Worm (Caenorhabditis elegans) whole organism, young adult: ENCODE results near the gene ilc-17.1.

Source experiments
- B0035.1 ChIP-seq: sonication (generic microtip); optimal IDR thresholded peaks from 2 replicates; lab custom pipeline; 2016; ENCODE audit warnings: missing genetic modification characterization, mild to moderate bottlenecking, missing compliant biosample characterization, missing genotype, missing genetic modification reagents
- B0336.3 ChIP-seq: fragments of 200-800 bp; sonication (Bioruptor generic); IDR thresholded peaks from 2 replicates; pipeline ENCODE4 v1.3.6; 2022; ENCODE audit warnings: missing genetic modification characterization, missing compliant biosample characterization
- F22D6.2 ChIP-seq: sonication (generic microtip); optimal IDR thresholded peaks from 2 replicates; lab custom pipeline; 2016; ENCODE audit warnings: mild to moderate bottlenecking, missing genetic modification characterization, missing compliant biosample characterization
- F55B11.4 ChIP-seq: sonication (generic microtip); optimal IDR thresholded peaks from 2 replicates; lab custom pipeline; 2016; ENCODE audit warnings: missing compliant biosample characterization, missing genetic modification characterization, borderline replicate concordance; ENCODE audit not compliant: insufficient read depth
- F57C9.4 ChIP-seq: sonication (generic microtip); optimal IDR thresholded peaks from 2 replicates; lab custom pipeline; 2017; ENCODE audit warnings: mild to moderate bottlenecking, missing genetic modification characterization, missing compliant biosample characterization
- K11D2.4 ChIP-seq: fragments of 200-800 bp; sonication (Bioruptor generic); IDR thresholded peaks from 2 replicates; pipeline ENCODE4 v1.3.6; 2022; ENCODE audit warnings: missing genetic modification reagents, missing genetic modification characterization, missing compliant biosample characterization
- T07F8.4 ChIP-seq: sonication (generic microtip); optimal IDR thresholded peaks from 2 replicates; lab custom pipeline; 2016; ENCODE audit warnings: mild to moderate bottlenecking, missing genetic modification characterization, moderate library complexity, missing compliant biosample characterization
- akir-1 ChIP-seq: fragments of 200-800 bp; sonication (Bioruptor generic); optimal IDR thresholded peaks from 2 replicates; lab custom pipeline; 2018; ENCODE audit warnings: mild to moderate bottlenecking, missing genetic modification characterization, moderate library complexity, missing compliant biosample characterization
- ama-1 ChIP-seq, 3 experiments: fragments of 150-350 bp in 1 of 3; sonication (generic microtip) in 2 of 3; optimal IDR thresholded peaks; 2 replicates each; lab custom pipeline; 2014 to 2018; ENCODE audit warnings: missing biosample characterization in 2 of 3, missing genetic modification characterization in 2 of 3, missing genetic modification reagents in 2 of 3
- aptf-2 ChIP-seq: fragments of 200-800 bp; sonication (Bioruptor generic); conservative IDR thresholded peaks from 2 replicates; pipeline ENCODE4 v1.3.6; 2022; ENCODE audit warnings: missing genetic modification reagents, missing genetic modification characterization, missing compliant biosample characterization
- aptf-3 ChIP-seq: fragments of 200-800 bp; sonication (Bioruptor generic); IDR thresholded peaks from 2 replicates; pipeline ENCODE4 v1.3.6; 2022; ENCODE audit warnings: missing genetic modification characterization, missing compliant biosample characterization
- bed-1 ChIP-seq: fragments of 200-800 bp; sonication (Bioruptor generic); IDR thresholded peaks from 2 replicates; pipeline ENCODE4 v1.3.6; 2022; ENCODE audit warnings: missing genetic modification reagents, missing genetic modification characterization, missing compliant biosample characterization
- bed-2 ChIP-seq: fragments of 200-800 bp; sonication (Bioruptor generic); IDR thresholded peaks from 2 replicates; pipeline ENCODE4 v1.3.6; 2022; ENCODE audit warnings: missing genetic modification reagents, missing genetic modification characterization, missing compliant biosample characterization
- chd-7 ChIP-seq: sonication (generic microtip); optimal IDR thresholded peaks from 2 replicates; lab custom pipeline; 2016; ENCODE audit warnings: mild to moderate bottlenecking, missing genetic modification characterization, moderate library complexity, missing compliant biosample characterization
- egl-44 ChIP-seq: fragments of 200-800 bp; sonication (Bioruptor generic); IDR thresholded peaks from 2 replicates; pipeline ENCODE4 v1.3.6; 2022; ENCODE audit warnings: missing genetic modification reagents, missing genetic modification characterization, missing compliant biosample characterization
- hlh-26 ChIP-seq: fragments of 200-800 bp; sonication (Bioruptor generic); conservative IDR thresholded peaks from 2 replicates; pipeline ENCODE4 v1.3.6; 2022; ENCODE audit warnings: missing genetic modification reagents, missing genetic modification characterization, missing compliant biosample characterization
- lin-35 ChIP-seq, 3 experiments: fragments of 150-350 bp in 2 of 3; sonication (generic microtip) in 1 of 3; optimal IDR thresholded peaks; 2 replicates each; lab custom pipeline; 2014 to 2018; ENCODE audit warnings: missing biosample characterization in 3 of 3, missing genetic modification characterization in 3 of 3, missing genetic modification reagents in 3 of 3
- lin-54 ChIP-seq: fragments of 200-800 bp; sonication (Bioruptor generic); optimal IDR thresholded peaks from 2 replicates; lab custom pipeline; 2018; ENCODE audit warnings: mild to moderate bottlenecking, missing genetic modification characterization, missing compliant biosample characterization
- lir-1 ChIP-seq: fragments of 200-800 bp; sonication (Bioruptor generic); conservative IDR thresholded peaks from 2 replicates; pipeline ENCODE4 v1.3.6; 2022; ENCODE audit warnings: missing genetic modification reagents, missing genetic modification characterization, missing compliant biosample characterization
- lsy-27 ChIP-seq: sonication (generic microtip); optimal IDR thresholded peaks from 2 replicates; lab custom pipeline; 2017; ENCODE audit warnings: missing genetic modification characterization, mild to moderate bottlenecking, missing compliant biosample characterization, antibody characterized with exemption, missing genotype, borderline replicate concordance; ENCODE audit not compliant: insufficient read depth
- madf-10 ChIP-seq: sonication (generic microtip); optimal IDR thresholded peaks from 2 replicates; lab custom pipeline; 2016; ENCODE audit warnings: mild to moderate bottlenecking, missing genetic modification characterization, missing compliant biosample characterization
- madf-8 ChIP-seq: fragments of 200-800 bp; sonication (Bioruptor generic); conservative IDR thresholded peaks from 2 replicates; pipeline ENCODE4 v1.3.6; 2022; ENCODE audit warnings: missing genetic modification reagents, missing genetic modification characterization, missing compliant biosample characterization
- mcd-1 ChIP-seq: fragments of 200-800 bp; sonication (Bioruptor generic); IDR thresholded peaks from 2 replicates; pipeline ENCODE4 v1.3.6; 2022; ENCODE audit warnings: missing genetic modification reagents, missing genetic modification characterization, missing compliant biosample characterization
- nfya-1 ChIP-seq: sonication (generic microtip); optimal IDR thresholded peaks from 2 replicates; lab custom pipeline; 2017; ENCODE audit warnings: antibody characterized with exemption, missing compliant biosample characterization, missing genetic modification characterization, borderline replicate concordance; ENCODE audit not compliant: insufficient read depth
- nfyb-1 ChIP-seq: fragments of 200-800 bp; sonication (Bioruptor generic); IDR thresholded peaks from 2 replicates; pipeline ENCODE4 v1.3.6; 2022; ENCODE audit warnings: missing genetic modification reagents, missing genetic modification characterization, missing compliant biosample characterization
- nhr-120 ChIP-seq: fragments of 200-800 bp; sonication (Bioruptor generic); IDR thresholded peaks from 2 replicates; pipeline ENCODE4 v1.3.6; 2022; ENCODE audit warnings: missing genetic modification characterization, missing compliant biosample characterization
- nhr-80 ChIP-seq: sonication (generic microtip); optimal IDR thresholded peaks from 2 replicates; lab custom pipeline; 2016; ENCODE audit warnings: missing genetic modification characterization, missing compliant biosample characterization
- nhr-90 ChIP-seq: sonication (generic microtip); optimal IDR thresholded peaks from 2 replicates; lab custom pipeline; 2016; ENCODE audit warnings: missing genotype, mild to moderate bottlenecking, missing genetic modification characterization, missing compliant biosample characterization
- pha-4 ChIP-seq: fragments of 150-350 bp; sonication (generic microtip); optimal IDR thresholded peaks from 2 replicates; lab custom pipeline; 2014; ENCODE audit warnings: missing biosample characterization, missing genetic modification reagents, missing genetic modification characterization
- sdz-38 ChIP-seq: sonication (generic microtip); optimal IDR thresholded peaks from 2 replicates; lab custom pipeline; 2016; ENCODE audit warnings: missing genotype, missing genetic modification characterization, missing compliant biosample characterization
- snpc-3.4 ChIP-seq: sonication (generic microtip); optimal IDR thresholded peaks from 2 replicates; lab custom pipeline; 2017; ENCODE audit warnings: missing genetic modification characterization, mild to moderate bottlenecking, missing compliant biosample characterization, antibody characterized with exemption, moderate library complexity, missing genotype, missing genetic modification reagents
- unc-130 ChIP-seq: sonication (generic microtip); optimal IDR thresholded peaks from 2 replicates; lab custom pipeline; 2016; ENCODE audit warnings: missing genetic modification reagents, missing genetic modification characterization, missing compliant biosample characterization
- zfh-2 ChIP-seq: fragments of 200-800 bp; sonication (Bioruptor generic); conservative IDR thresholded peaks from 2 replicates; pipeline ENCODE4 v1.3.6; 2022; ENCODE audit warnings: missing genetic modification reagents, missing genetic modification characterization, missing compliant biosample characterization
- ztf-18 ChIP-seq: sonication (generic microtip); optimal IDR thresholded peaks from 2 replicates; lab custom pipeline; 2016; ENCODE audit warnings: missing genotype, mild to moderate bottlenecking, missing genetic modification characterization, missing compliant biosample characterization
- ztf-22 ChIP-seq: fragments of 200-800 bp; sonication (Bioruptor generic); optimal IDR thresholded peaks from 2 replicates; lab custom pipeline; 2018; ENCODE audit warnings: mild to moderate bottlenecking, missing genetic modification characterization, moderate library complexity, missing compliant biosample characterization
- ztf-26 ChIP-seq: sonication (generic microtip); optimal IDR thresholded peaks from 2 replicates; lab custom pipeline; 2017; ENCODE audit warnings: missing genetic modification characterization, missing compliant biosample characterization
- ztf-6 ChIP-seq: fragments of 200-800 bp; sonication (Bioruptor generic); IDR thresholded peaks from 2 replicates; pipeline ENCODE4 v1.3.6; 2022; ENCODE audit warnings: missing genetic modification reagents, missing genetic modification characterization, missing compliant biosample characterization

The ilc-17.1 gene

ce11 chrX:12755021-12755420 is 14.6 kb downstream of the ilc-17.1 start:
- TF ChIP-seq nfyb-1 (GFP tag; lab: Robert Waterston, UW) (no peak), unc-130 (GFP tag; lab: Kevin White, UChicago) (no peak), akir-1 (GFP tag; lab: Kevin White, UChicago) (no peak), aptf-2 (GFP tag; lab: Robert Waterston, UW) (no peak), pha-4 (tag; lab: Kevin White, UChicago) (no peak), ama-1 (optimal IDR thresholded peaks at IDR 0.05; lab: Kevin White, UChicago) (no peak), ama-1 (GFP tag; optimal IDR thresholded peaks at IDR 0.05; lab: Kevin White, UChicago) (no peak), chd-7 (tag; lab: Kevin White, UChicago) (no peak), mcd-1 (GFP tag; lab: Robert Waterston, UW) (no peak)

ce11 chrX:12754043-12754442 is 15.6 kb downstream of the ilc-17.1 start:
- TF ChIP-seq F55B11.4 (tag; lab: Kevin White, UChicago) (no peak), aptf-3 (GFP tag; lab: Robert Waterston, UW) (no peak), egl-44 (GFP tag; lab: Robert Waterston, UW) (no peak), lin-54 (no peak), chd-7 (tag; lab: Kevin White, UChicago) (no peak), nhr-80 (tag; lab: Kevin White, UChicago) (no peak), nhr-120 (no peak), ztf-18 (no peak), lir-1 (GFP tag; lab: Robert Waterston, UW) (no peak), nfya-1 (tag; lab: Kevin White, UChicago) (no peak), madf-8 (GFP tag; lab: Robert Waterston, UW) (no peak), B0336.3 (GFP tag; lab: Robert Waterston, UW) (no peak), F57C9.4 (tag; lab: Kevin White, UChicago) (no peak), hlh-26 (GFP tag; lab: Robert Waterston, UW) (no peak)

- TF ChIP-seq nhr-90 (tag; lab: Kevin White, UChicago) (no peak), lin-54 (no peak), snpc-3.4 (tag; lab: Kevin White, UChicago) (no peak), ztf-22 (GFP tag; lab: Kevin White, UChicago) (no peak), bed-1 (GFP tag; lab: Robert Waterston, UW) (no peak), bed-2 (GFP tag; lab: Robert Waterston, UW) (no peak), T07F8.4 (tag; lab: Kevin White, UChicago) (no peak), lsy-27 (tag; lab: Kevin White, UChicago) (no peak), pha-4 (tag; lab: Kevin White, UChicago) (no peak), nfyb-1 (GFP tag; lab: Robert Waterston, UW) (no peak), F22D6.2 (tag; lab: Kevin White, UChicago) (no peak), B0035.1 (tag; lab: Kevin White, UChicago) (no peak)
- TF ChIP-seq, all 124 proteins: peak for 0
Observed at ce11 chrX:12750805-12751204, 18.8 kb downstream of the ilc-17.1 start.

ce11 chrX:12749530-12750240 is 19.9 kb downstream of the ilc-17.1 start, which contains the start of gene pgp-14:
Gene pgp-14 (minus strand): TSS chrX:12749580.
- TF ChIP-seq K11D2.4 (GFP tag; lab: Robert Waterston, UW), result no peak
- TF ChIP-seq ztf-6 (GFP tag; lab: Robert Waterston, UW), result no peak
- no peak for TF ChIP-seq zfh-2
- TF ChIP-seq ztf-26 (tag; lab: Kevin White, UChicago), result no peak
- no peak for TF ChIP-seq sdz-38 (tag; lab: Kevin White, UChicago)
- no peak for TF ChIP-seq chd-7 (tag; lab: Kevin White, UChicago)
- no peak for TF ChIP-seq lin-35 (GFP tag; optimal IDR thresholded peaks at IDR 0.05; lab: Kevin White, UChicago)
- no peak for TF ChIP-seq madf-10 (tag; lab: Kevin White, UChicago)
- TF ChIP-seq F57C9.4 (tag; lab: Kevin White, UChicago), result no peak
